Worm (Caenorhabditis elegans) whole organism, L4/young adult: Measurements from ENCODE around the gene Y49A3A.3.

Source experiments
- W03F9.2 ChIP-seq: fragments of 150-350 bp; optimal IDR thresholded peaks from 2 replicates; lab custom pipeline; 2014; ENCODE audit warnings: missing biosample characterization, missing genetic modification characterization
- dao-5 ChIP-seq: sonication (generic microtip); optimal IDR thresholded peaks from 2 replicates; lab custom pipeline; 2016; ENCODE audit warnings: missing genotype, missing genetic modification characterization, moderate library complexity, missing compliant biosample characterization
- him-1 ChIP-seq: sonication (generic microtip); optimal IDR thresholded peaks from 2 replicates; lab custom pipeline; 2016; ENCODE audit warnings: missing genotype, missing genetic modification reagents, missing genetic modification characterization, missing compliant biosample characterization

Gene Y49A3A.3

ce11 chrV:14393504-14393903, 39.3 kb downstream of the Y49A3A.3 start, which contains the start of gene C15H11.1:
Gene C15H11.1 (plus strand): TSS chrV:14393804.
- TF ChIP-seq dao-5 (tag; lab: Kevin White, UChicago) (no peak), him-1 (tag; lab: Kevin White, UChicago) (no peak), W03F9.2 (tag; lab: Kevin White, UChicago) (no peak)

- TF ChIP-seq him-1 (tag; lab: Kevin White, UChicago) (no peak), dao-5 (tag; lab: Kevin White, UChicago) (no peak), W03F9.2 (tag; lab: Kevin White, UChicago) (no peak)
Observed at ce11 chrV:14394743-14395142, 40.5 kb downstream of the Y49A3A.3 start, which contains the start of gene C15H11.13. Gene C15H11.13 (plus strand): TSS chrV:14395043.

- TF ChIP-seq him-1 (tag; lab: Kevin White, UChicago) (no peak), dao-5 (tag; lab: Kevin White, UChicago) (no peak), W03F9.2 (tag; lab: Kevin White, UChicago) (no peak)
Observed at ce11 chrV:14396123-14396669, 42.0 kb downstream of the Y49A3A.3 start.
